Fruit fly (Drosophila melanogaster): ENCODE data around the gene sgg.

sgg gene

DNA sequence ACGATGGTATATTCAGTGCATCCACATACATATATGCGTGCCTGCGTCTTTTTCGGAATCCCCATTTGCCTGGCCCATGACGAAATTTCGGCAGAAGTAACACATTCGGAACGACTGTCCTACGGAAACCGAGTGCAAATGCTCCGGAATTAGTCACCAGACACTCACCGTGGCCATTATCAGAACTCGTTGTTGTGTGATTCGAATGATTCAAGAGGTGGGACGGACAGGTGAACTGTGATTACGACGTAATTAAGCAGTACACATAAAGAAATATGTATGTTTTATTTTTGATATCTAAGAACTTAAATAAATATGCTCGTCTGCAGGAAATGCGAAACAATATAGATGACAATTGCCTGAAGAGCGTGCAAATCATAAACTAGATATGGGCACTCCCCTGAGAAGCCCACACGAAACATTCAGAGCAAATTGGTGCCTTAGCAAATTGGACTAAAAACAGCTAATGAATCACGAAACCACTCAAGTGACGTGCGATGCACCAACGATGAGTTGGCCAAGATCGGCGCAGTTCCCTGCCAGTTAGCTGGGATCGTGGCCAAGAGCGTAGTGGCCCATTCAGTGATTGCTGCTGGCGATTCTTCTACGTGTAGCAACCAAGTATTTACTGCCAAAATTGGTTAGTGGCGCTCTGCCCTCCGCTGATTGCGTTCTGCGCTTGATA is 42.3 kb upstream of the sgg start (continued):
- TF ChIP-seq CG6791 (GFP tag; IDR thresholded peaks at IDR 0.05; ENCODE audit: partially characterized antibody) (no peak), CG12769 (tag; optimal IDR thresholded peaks at IDR 0.05) (no peak), CG4282 (GFP tag; optimal IDR thresholded peaks at IDR 0.05) (no peak), pita (GFP tag; optimal IDR thresholded peaks at IDR 0.05) (no peak), sc (optimal IDR thresholded peaks at IDR 0.05) (no peak), sc (GFP tag; optimal IDR thresholded peaks at IDR 0.05) (no peak), tna (GFP tag; IDR thresholded peaks at IDR 0.05; ENCODE audit: partially characterized antibody) (no peak), Hmx (GFP tag; optimal IDR thresholded peaks at IDR 0.05) (no peak), TFAM (GFP tag; optimal IDR thresholded peaks at IDR 0.05) (no peak), phol (tag; optimal IDR thresholded peaks at IDR 0.05) (peak; percentile 6), CG30403 (GFP tag; optimal IDR thresholded peaks at IDR 0.05) (peak; percentile 45), lbe (GFP tag; optimal IDR thresholded peaks at IDR 0.05) (no peak), CG31441 (GFP tag; IDR thresholded peaks at IDR 0.05) (no peak), Dref (GFP tag; IDR thresholded peaks at IDR 0.05) (no peak), tup (GFP tag; optimal IDR thresholded peaks at IDR 0.05) (no peak), B-H1 (GFP tag; IDR thresholded peaks at IDR 0.05) (no peak), HHEX (GFP tag; optimal IDR thresholded peaks at IDR 0.05) (peak; percentile 45), Max (GFP tag; optimal IDR thresholded peaks at IDR 0.05) (no peak), dmrt99B (tag; optimal IDR thresholded peaks at IDR 0.05) (peak; percentile 36), Awh (GFP tag; IDR thresholded peaks at IDR 0.05) (no peak), CG1602 (GFP tag; optimal IDR thresholded peaks at IDR 0.05) (no peak), sisA (GFP tag; IDR thresholded peaks at IDR 0.05) (no peak), Aef1 (GFP tag; IDR thresholded peaks at IDR 0.05) (no peak), crp (GFP tag; optimal IDR thresholded peaks at IDR 0.05) (no peak), wdn (GFP tag; IDR thresholded peaks at IDR 0.05) (no peak), Nf-YC (tag; optimal IDR thresholded peaks at IDR 0.05) (peak; percentile 9), D (optimal IDR thresholded peaks at IDR 0.05) (no peak), D (GFP tag; optimal IDR thresholded peaks at IDR 0.05) (no peak), maf-S (GFP tag; optimal IDR thresholded peaks at IDR 0.05) (no peak), mam (GFP tag; optimal IDR thresholded peaks at IDR 0.05) (no peak), Asciz (GFP tag; optimal IDR thresholded peaks at IDR 0.05) (no peak), CG11696 (GFP tag; IDR thresholded peaks at IDR 0.05) (no peak), CG12219 (GFP tag; optimal IDR thresholded peaks at IDR 0.05) (no peak), dmrt11E (tag; optimal IDR thresholded peaks at IDR 0.05) (no peak), HLH54F (GFP tag; optimal IDR thresholded peaks at IDR 0.05) (no peak), fd3F (GFP tag; optimal IDR thresholded peaks at IDR 0.05) (peak; percentile 27), CG34224 (GFP tag; IDR thresholded peaks at IDR 0.05; ENCODE audit: partially characterized antibody) (no peak), CG10366 (GFP tag; IDR thresholded peaks at IDR 0.05) (no peak), CG6854 (GFP tag; optimal IDR thresholded peaks at IDR 0.05) (peak; percentile 30), CG15011 (GFP tag; optimal IDR thresholded peaks at IDR 0.05) (peak; percentile 16), emc (GFP tag; optimal IDR thresholded peaks at IDR 0.05) (no peak), CG17912 (GFP tag; optimal IDR thresholded peaks at IDR 0.05) (no peak), E2f2 (GFP tag; IDR thresholded peaks at IDR 0.05) (no peak), danr (GFP tag; IDR thresholded peaks at IDR 0.05) (no peak), CG34376 (GFP tag; optimal IDR thresholded peaks at IDR 0.05) (peak; percentile 23), CG10543 (GFP tag; optimal IDR thresholded peaks at IDR 0.05) (peak; percentile 42)

All from whole organism, embryonic.